Worm (Caenorhabditis elegans) whole organism, L4 larva: Measurements from ENCODE around the gene tftc-5.

Experiments
- F44E2.7 ChIP-seq: fragments of 200-800 bp; sonication (Bioruptor generic); IDR thresholded peaks from 2 replicates; pipeline ENCODE4 v2.1.2; 2022; ENCODE audit warnings: missing genetic modification characterization, missing compliant biosample characterization
- Y48G9A.11 ChIP-seq: fragments of 200-800 bp; sonication (Bioruptor generic); IDR thresholded peaks from 2 replicates; pipeline ENCODE4 v1.3.6; 2022; ENCODE audit warnings: missing genetic modification reagents, missing genetic modification characterization, missing compliant biosample characterization
- arid-1 ChIP-seq: fragments of 200-800 bp; sonication (Bioruptor generic); conservative IDR thresholded peaks from 2 replicates; pipeline ENCODE4 v1.3.6; 2022; ENCODE audit warnings: missing genetic modification reagents, missing genetic modification characterization, missing compliant biosample characterization
- ceh-20 ChIP-seq: fragments of 200-800 bp; sonication (Bioruptor generic); IDR thresholded peaks from 2 replicates; pipeline ENCODE4 v1.3.6; 2022; ENCODE audit warnings: missing genetic modification reagents, missing genetic modification characterization, missing compliant biosample characterization
- ces-1 ChIP-seq: fragments of 150-350 bp; sonication (generic microtip); optimal IDR thresholded peaks from 4 replicates; lab custom pipeline; 2014; ENCODE audit warnings: missing biosample characterization, missing genetic modification reagents, missing genetic modification characterization
- daf-12 ChIP-seq: fragments of 150-350 bp; optimal IDR thresholded peaks from 2 replicates; lab custom pipeline; 2014; ENCODE audit warnings: missing biosample characterization, missing genetic modification reagents, missing genetic modification characterization
- daf-16 ChIP-seq, 3 experiments: sonication (generic microtip); optimal IDR thresholded peaks; 2 replicates each; lab custom pipeline; 2016 to 2017; ENCODE audit warnings: missing genetic modification characterization in 3 of 3, missing genetic modification reagents in 3 of 3, mild to moderate bottlenecking in 2 of 3, missing compliant biosample characterization in 2 of 3, missing biosample characterization in 1 of 3, moderate library complexity in 1 of 3
- dmd-6 ChIP-seq: fragments of 200-800 bp; sonication (Bioruptor generic); IDR thresholded peaks from 2 replicates; pipeline ENCODE4 v1.3.6; 2022; ENCODE audit warnings: missing genetic modification reagents, missing genetic modification characterization, missing compliant biosample characterization
- dmd-9 ChIP-seq: fragments of 200-800 bp; sonication (Bioruptor generic); IDR thresholded peaks from 2 replicates; pipeline ENCODE4 v1.3.6; 2022; ENCODE audit warnings: missing genetic modification reagents, missing genetic modification characterization, missing compliant biosample characterization
- dpl-1 ChIP-seq: fragments of 150-350 bp; optimal IDR thresholded peaks from 2 replicates; lab custom pipeline; 2014; ENCODE audit warnings: missing biosample characterization, missing genetic modification reagents, missing genetic modification characterization
- dve-1 ChIP-seq: sonication (generic microtip); optimal IDR thresholded peaks from 2 replicates; lab custom pipeline; 2017; ENCODE audit warnings: antibody characterized with exemption, mild to moderate bottlenecking, missing genetic modification characterization, missing compliant biosample characterization; ENCODE audit not compliant: insufficient read depth
- egl-43 ChIP-seq: fragments of 200-800 bp; sonication (Bioruptor generic); IDR thresholded peaks from 2 replicates; pipeline ENCODE4 v1.3.6; 2022; ENCODE audit warnings: missing genetic modification reagents, missing genetic modification characterization, missing compliant biosample characterization
- fkh-10 ChIP-seq: fragments of 150-350 bp; optimal IDR thresholded peaks from 2 replicates; lab custom pipeline; 2014; ENCODE audit warnings: missing biosample characterization, missing genetic modification reagents, missing genetic modification characterization
- hlh-11 ChIP-seq: fragments of 200-800 bp; sonication (Bioruptor generic); optimal IDR thresholded peaks from 2 replicates; lab custom pipeline; 2018; ENCODE audit warnings: mild to moderate bottlenecking, missing genetic modification characterization, missing compliant biosample characterization
- hlh-30 ChIP-seq: sonication (generic microtip); optimal IDR thresholded peaks from 2 replicates; lab custom pipeline; 2017; ENCODE audit warnings: antibody characterized with exemption, mild to moderate bottlenecking, missing genetic modification characterization, missing compliant biosample characterization; ENCODE audit not compliant: insufficient read depth
- hmg-1.1 ChIP-seq: fragments of 200-800 bp; sonication (Bioruptor generic); IDR thresholded peaks from 2 replicates; pipeline ENCODE4 v1.3.6; 2022; ENCODE audit warnings: missing genetic modification reagents, missing genetic modification characterization, missing compliant biosample characterization
- lin-13 ChIP-seq: fragments of 150-350 bp; optimal IDR thresholded peaks from 2 replicates; lab custom pipeline; 2014; ENCODE audit warnings: missing biosample characterization, missing genetic modification reagents, missing genetic modification characterization
- lsy-2 ChIP-seq, 2 experiments: fragments of 150-350 bp in 1 of 2; sonication (generic microtip) in 1 of 2; optimal IDR thresholded peaks; 2 replicates each; lab custom pipeline; 2014 to 2017; ENCODE audit warnings: missing biosample characterization in 2 of 2, missing genetic modification characterization in 2 of 2
- madf-5 ChIP-seq, 2 experiments: fragments of 200-800 bp; sonication (Bioruptor generic); IDR thresholded peaks; 2 replicates each; pipeline ENCODE4 v1.3.6; 2022; ENCODE audit warnings: missing compliant biosample characterization in 2 of 2, missing genetic modification characterization in 2 of 2
- mep-1 ChIP-seq: fragments of 150-350 bp; sonication (generic microtip); optimal IDR thresholded peaks from 3 replicates; lab custom pipeline; 2014; ENCODE audit warnings: missing biosample characterization, missing genetic modification characterization
- mes-2 ChIP-seq: sonication (generic microtip); optimal IDR thresholded peaks from 2 replicates; lab custom pipeline; 2016; ENCODE audit warnings: missing genotype, mild to moderate bottlenecking, missing genetic modification characterization, missing compliant biosample characterization; ENCODE audit not compliant: poor library complexity, severe bottlenecking
- mxl-3 ChIP-seq: fragments of 200-800 bp; sonication (Bioruptor generic); optimal IDR thresholded peaks from 2 replicates; lab custom pipeline; 2018; ENCODE audit warnings: mild to moderate bottlenecking, missing genetic modification characterization, missing compliant biosample characterization
- nhr-237 ChIP-seq: sonication (generic microtip); optimal IDR thresholded peaks from 2 replicates; lab custom pipeline; 2017; ENCODE audit warnings: missing biosample characterization, missing genetic modification characterization
- nhr-28 ChIP-seq: fragments of 150-350 bp; optimal IDR thresholded peaks from 2 replicates; lab custom pipeline; 2014; ENCODE audit warnings: missing biosample characterization, missing genetic modification characterization
- nhr-41 ChIP-seq: fragments of 200-800 bp; sonication (Bioruptor generic); IDR thresholded peaks from 2 replicates; pipeline ENCODE4 v1.3.6; 2022; ENCODE audit warnings: missing genetic modification reagents, missing genetic modification characterization, missing compliant biosample characterization
- nhr-6 ChIP-seq: fragments of 150-350 bp; optimal IDR thresholded peaks from 2 replicates; lab custom pipeline; 2014; ENCODE audit warnings: missing biosample characterization, missing genetic modification characterization
- nhr-77 ChIP-seq: fragments of 150-350 bp; optimal IDR thresholded peaks from 2 replicates; lab custom pipeline; 2014; ENCODE audit warnings: missing biosample characterization, missing genetic modification characterization
- pqm-1 ChIP-seq: sonication (generic microtip); optimal IDR thresholded peaks from 2 replicates; lab custom pipeline; 2017; ENCODE audit warnings: missing biosample characterization, missing genetic modification characterization
- set-16 ChIP-seq: fragments of 200-800 bp; sonication (Bioruptor generic); IDR thresholded peaks from 2 replicates; pipeline ENCODE4 v1.3.6; 2022; ENCODE audit warnings: missing genetic modification reagents, missing genetic modification characterization, missing compliant biosample characterization
- skn-1 ChIP-seq: fragments of 150-350 bp; optimal IDR thresholded peaks from 2 replicates; lab custom pipeline; 2014; ENCODE audit warnings: missing biosample characterization, missing genetic modification characterization
- snpc-1.2 ChIP-seq: fragments of 200-800 bp; sonication (Bioruptor generic); IDR thresholded peaks from 2 replicates; pipeline ENCODE4 v1.3.6; 2022; ENCODE audit warnings: missing genetic modification reagents, missing genetic modification characterization, missing compliant biosample characterization
- spr-3 ChIP-seq: fragments of 200-800 bp; sonication (Bioruptor generic); optimal IDR thresholded peaks from 2 replicates; lab custom pipeline; 2018; ENCODE audit warnings: mild to moderate bottlenecking, missing genetic modification characterization, missing compliant biosample characterization
- tra-1 ChIP-seq: fragments of 200-800 bp; sonication (Bioruptor generic); IDR thresholded peaks from 2 replicates; pipeline ENCODE4 v1.3.6; 2022; ENCODE audit warnings: missing genetic modification reagents, missing genetic modification characterization, missing compliant biosample characterization
- unc-62 ChIP-seq, 3 experiments: fragments of 150-350 bp in 1 of 3; sonication (generic microtip); optimal IDR thresholded peaks in 2 of 3; peaks in 1 of 3; 1 replicate in 1 of 3; 2 replicates in 2 of 3; lab custom pipeline; 2014 to 2017; ENCODE audit warnings: missing biosample characterization in 3 of 3, missing genetic modification characterization in 3 of 3, missing genetic modification reagents in 3 of 3, missing genotype in 1 of 3

Gene tftc-5

DNA sequence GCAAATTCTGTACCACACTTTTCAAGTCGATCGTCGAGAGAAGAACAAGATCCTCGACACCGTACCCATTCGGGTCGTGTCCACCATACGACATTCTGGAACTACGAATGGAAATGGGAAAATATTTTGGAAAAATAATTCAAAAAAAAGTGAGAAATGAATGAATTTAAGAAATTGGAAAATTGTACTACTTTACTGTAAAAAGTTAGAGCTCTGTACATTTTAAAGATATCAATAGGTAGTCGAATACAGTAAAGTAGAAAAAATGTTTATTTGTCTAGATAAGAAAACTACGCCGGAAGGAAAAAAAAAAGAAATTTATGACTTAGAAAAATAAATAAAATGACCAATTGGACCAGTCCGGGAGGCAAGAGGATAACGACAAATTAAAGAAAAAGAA is 14.8 kb downstream of the tftc-5 start, which contains the start of gene hum-5:
hum-5 (minus strand) TSS at position 101 of the 400 bp plus-strand sequence.
- TF ChIP-seq lin-13 (GFP tag; lab: Kevin White, UChicago) = no peak
- TF ChIP-seq, all 104 proteins: peak for 0

DNA sequence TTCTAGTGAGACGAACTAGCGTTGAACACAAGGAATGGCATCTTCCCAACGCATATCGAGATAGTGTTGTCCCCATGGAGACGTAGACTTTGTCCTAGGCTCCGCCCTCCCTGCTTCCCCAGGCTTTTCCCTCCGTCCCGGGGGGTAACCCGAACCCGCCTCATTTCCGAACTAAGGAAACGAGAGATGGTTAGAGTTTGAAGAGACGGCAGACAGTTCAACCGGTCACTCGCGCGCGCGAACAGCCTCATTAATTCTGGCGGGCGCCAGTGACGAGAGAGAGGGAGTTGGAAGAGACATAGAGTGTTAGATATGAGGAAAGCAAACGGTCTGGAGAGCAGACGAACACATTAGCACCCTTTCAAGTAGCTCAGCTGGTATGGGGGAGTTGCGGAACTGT is 15.4 kb downstream of the tftc-5 start:
- TF ChIP-seq mes-2 = peak; percentile 40
- 0 out of 2 replicates have a peak, but pooled peaks have one; percentile 31 for TF ChIP-seq arid-1 (GFP tag; lab: Robert Waterston, UW)
- TF ChIP-seq dpl-1 (GFP tag; lab: Kevin White, UChicago) = peak; percentile 4
- no peak for TF ChIP-seq Y48G9A.11 (GFP tag; lab: Robert Waterston, UW)
- peak; percentile 29 for TF ChIP-seq mep-1 (tag; lab: Kevin White, UChicago)
- TF ChIP-seq set-16 (GFP tag; lab: Robert Waterston, UW) = peak; percentile 84
- peak; percentile 42 for TF ChIP-seq nhr-6 (tag; lab: Kevin White, UChicago)
- 0 out of 2 replicates have a peak, but pooled peaks have one; percentile 10 for TF ChIP-seq dmd-6 (GFP tag; lab: Robert Waterston, UW)
- TF ChIP-seq dve-1 (tag; lab: Kevin White, UChicago) = no peak
- peak; percentile 19 for TF ChIP-seq mxl-3
- TF ChIP-seq spr-3 (GFP tag; lab: Kevin White, UChicago) = no peak
- TF ChIP-seq daf-12 = no peak
- TF ChIP-seq tra-1 (GFP tag; lab: Robert Waterston, UW) = 0 out of 2 replicates have a peak, but pooled peaks have one; percentile 25
- peak in 1 of 2 experiments; percentile 40 for TF ChIP-seq lsy-2 (tag; optimal IDR thresholded peaks at IDR 0.05; lab: Kevin White, UChicago)
- peak; percentile 64 for TF ChIP-seq hlh-11 (tag; lab: Kevin White, UChicago)
- peak; percentile 6 for TF ChIP-seq hlh-30
- no peak for TF ChIP-seq skn-1 (tag; lab: Kevin White, UChicago)
- 0 out of 2 replicates have a peak, but pooled peaks have one; percentile 62 for TF ChIP-seq egl-43 (GFP tag; lab: Robert Waterston, UW)
- 0 out of 2 replicates have a peak, but pooled peaks have one; percentile 11 for TF ChIP-seq F44E2.7 (GFP tag; lab: Robert Waterston, UW)
- TF ChIP-seq hmg-1.1 (GFP tag; lab: Robert Waterston, UW) = 0 out of 2 replicates have a peak, but pooled peaks have one; percentile 52
- TF ChIP-seq nhr-41 (GFP tag; lab: Robert Waterston, UW) = no peak

DNA sequence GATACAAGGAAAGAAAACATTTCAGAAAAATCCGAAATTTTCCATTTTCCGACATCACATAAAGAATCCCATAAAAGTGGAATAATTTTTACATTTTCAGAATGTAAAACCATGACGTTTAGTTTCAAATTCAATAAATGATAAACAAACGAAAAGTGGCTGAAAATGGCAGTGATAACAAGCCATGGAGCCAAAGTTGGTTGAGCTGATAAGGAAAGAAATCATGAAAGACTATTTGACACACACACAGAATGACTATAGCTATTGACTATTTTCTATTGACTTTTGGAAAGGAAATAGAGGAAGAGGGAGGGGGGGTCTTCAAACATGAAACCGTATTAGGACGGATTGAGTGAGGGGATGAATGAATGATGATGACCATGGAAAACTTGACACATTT is 17.8 kb downstream of the tftc-5 start:
- TF ChIP-seq ceh-20 (GFP tag; lab: Robert Waterston, UW) = no peak
- peak; percentile 58 for TF ChIP-seq dmd-6 (GFP tag; lab: Robert Waterston, UW)
- peak; percentile 53 for TF ChIP-seq hlh-11 (tag; lab: Kevin White, UChicago)
- no peak for TF ChIP-seq dmd-9 (GFP tag; lab: Robert Waterston, UW)
- no peak for TF ChIP-seq snpc-1.2 (GFP tag; lab: Robert Waterston, UW)
- no peak for TF ChIP-seq daf-16 (GFP tag; optimal IDR thresholded peaks at IDR 0.05; lab: Kevin White, UChicago)
- TF ChIP-seq daf-16 (tag; optimal IDR thresholded peaks at IDR 0.05; lab: Kevin White, UChicago) = peak; percentile 91
- TF ChIP-seq pqm-1 (tag; lab: Kevin White, UChicago) = peak; percentile 99
- TF ChIP-seq unc-62 (GFP tag; optimal IDR thresholded peaks at IDR 0.05 in 1 of 2; lab: Kevin White, UChicago) = peak in 1 of 2 experiments; percentile 35
- TF ChIP-seq unc-62 (tag; optimal IDR thresholded peaks at IDR 0.05; lab: Kevin White, UChicago) = no peak
- peak; percentile 27 for TF ChIP-seq nhr-77
- TF ChIP-seq ces-1 (GFP tag; lab: Kevin White, UChicago) = no peak
- TF ChIP-seq dve-1 (tag; lab: Kevin White, UChicago) = peak; percentile 69
- TF ChIP-seq madf-5 (GFP tag; IDR thresholded peaks at IDR 0.05; lab: Robert Waterston, UW) = no peak
- TF ChIP-seq fkh-10 (GFP tag; lab: Kevin White, UChicago) = no peak
- peak; percentile 79 for TF ChIP-seq nhr-28 (tag; lab: Kevin White, UChicago)
- no peak for TF ChIP-seq set-16 (GFP tag; lab: Robert Waterston, UW)

DNA sequence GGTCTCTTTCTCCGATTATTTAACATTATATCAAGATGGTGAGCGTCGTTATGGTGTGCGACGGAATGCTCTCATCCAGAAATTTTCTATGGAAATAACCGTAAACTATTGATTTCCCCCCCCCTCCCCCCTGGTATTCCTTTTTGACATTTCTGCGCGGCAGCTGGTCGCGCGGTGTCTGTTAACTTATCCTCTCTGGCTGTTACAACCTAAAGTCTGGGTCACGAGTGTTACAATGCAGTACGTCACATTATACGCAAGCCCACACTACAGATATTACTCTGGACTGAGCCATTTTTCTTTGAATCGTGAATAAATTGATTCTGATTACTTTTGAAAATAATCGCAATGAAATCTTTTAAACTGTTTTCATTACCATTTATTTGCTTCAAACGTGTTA is 27.2 kb downstream of the tftc-5 start:
- TF ChIP-seq egl-43 (GFP tag; lab: Robert Waterston, UW) (no peak), nhr-237 (tag; lab: Kevin White, UChicago) (no peak)
